Fruit fly (Drosophila melanogaster): ENCODE results near the gene CG33932.

The CG33932 gene

dm6 chrX:19735270-19735669 lies 9.0 kb upstream of the CG33932 start, which contains the start of gene CG14234:
Gene CG14234 (plus strand): TSS chrX:19735570.
- TF ChIP-seq CG8478 (optimal IDR thresholded peaks at IDR 0.05) (no peak), CTCF (optimal IDR thresholded peaks at IDR 0.05) (no peak)

- TF ChIP-seq CTCF (optimal IDR thresholded peaks at IDR 0.05) (no peak), CG8478 (optimal IDR thresholded peaks at IDR 0.05) (no peak)
Measured at dm6 chrX:19737872-19738271, 6.4 kb upstream of the CG33932 start.

- TF ChIP-seq CTCF (optimal IDR thresholded peaks at IDR 0.05) (no peak), CG8478 (optimal IDR thresholded peaks at IDR 0.05) (no peak)
Measured at dm6 chrX:19745908-19746604, 1.8 kb downstream of the CG33932 start, which contains the start of gene parvin. Gene parvin (plus strand): TSS chrX:19746041.

- TF ChIP-seq CTCF (optimal IDR thresholded peaks at IDR 0.05) (no peak), CG8478 (optimal IDR thresholded peaks at IDR 0.05) (no peak)
Measured at dm6 chrX:19748014-19748413, 3.8 kb downstream of the CG33932 start, which contains the start of gene Alr. Gene Alr (plus strand): TSS chrX:19748314.

- TF ChIP-seq CG8478 (optimal IDR thresholded peaks at IDR 0.05) (no peak), CTCF (optimal IDR thresholded peaks at IDR 0.05) (peak in 1 of 2 experiments; percentile 37)
Measured at dm6 chrX:19748565-19748964, 4.3 kb downstream of the CG33932 start.

- TF ChIP-seq CG8478 (optimal IDR thresholded peaks at IDR 0.05): no peak
- no peak for TF ChIP-seq CTCF (optimal IDR thresholded peaks at IDR 0.05)
Measured at dm6 chrX:19750626-19751149, 6.5 kb downstream of the CG33932 start, which contains the start of gene Abcd3. Gene Abcd3 (plus strand): TSS chrX:19750770.

- TF ChIP-seq CTCF (optimal IDR thresholded peaks at IDR 0.05): no peak
- no peak for TF ChIP-seq CG8478 (optimal IDR thresholded peaks at IDR 0.05)
Measured at dm6 chrX:19752344-19752743, 8.1 kb downstream of the CG33932 start.

DNA sequence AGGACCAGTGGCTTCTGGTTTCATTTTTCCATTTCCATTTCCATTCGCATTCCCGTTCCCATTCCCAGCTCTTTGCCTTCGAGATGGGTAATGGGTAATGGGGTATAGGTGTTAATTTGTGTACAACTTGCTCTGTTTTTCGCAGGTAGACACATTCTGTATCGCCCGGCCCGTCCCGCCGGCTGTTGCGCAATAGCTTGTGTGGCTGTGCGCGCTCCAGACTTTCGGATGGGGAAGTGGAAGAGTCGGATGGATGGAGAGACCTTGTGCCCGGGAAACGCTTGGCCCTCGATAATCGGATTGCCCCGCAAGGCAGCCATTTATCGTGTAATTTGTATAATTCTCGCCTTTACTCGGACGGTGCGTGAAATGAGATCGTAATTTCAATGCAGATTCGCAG lies 9.5 kb downstream of the CG33932 start:
- TF ChIP-seq CTCF (optimal IDR thresholded peaks at IDR 0.05) (no peak), CG8478 (optimal IDR thresholded peaks at IDR 0.05) (no peak)

dm6 chrX:19754152-19754579 lies 9.9 kb downstream of the CG33932 start:
- TF ChIP-seq CTCF (optimal IDR thresholded peaks at IDR 0.05) (no peak), CG8478 (optimal IDR thresholded peaks at IDR 0.05) (no peak)

- TF ChIP-seq CTCF (optimal IDR thresholded peaks at IDR 0.05) (no peak), CG8478 (optimal IDR thresholded peaks at IDR 0.05) (no peak)
Measured at dm6 chrX:19754705-19755403, 10.6 kb downstream of the CG33932 start.

DNA sequence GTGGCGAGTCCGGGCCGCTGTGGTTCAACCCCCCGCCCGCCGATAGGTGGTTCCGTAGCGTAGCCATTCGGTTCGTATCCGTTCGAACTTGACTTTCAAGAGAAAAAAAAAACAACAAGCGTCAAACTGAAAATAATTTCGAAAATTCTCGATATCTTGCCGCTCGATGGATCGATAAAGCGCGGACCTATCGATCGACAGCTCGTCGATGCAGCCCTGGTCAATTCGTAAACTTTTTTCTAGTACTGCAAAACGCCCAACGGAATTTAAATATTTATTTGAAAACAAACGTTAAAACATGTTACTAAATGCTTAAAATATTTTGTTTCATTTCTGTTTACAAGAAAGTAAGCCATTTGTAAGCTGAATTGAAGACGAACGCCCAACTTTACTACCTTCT lies 17.9 kb downstream of the CG33932 start:
- TF ChIP-seq CG8478 (optimal IDR thresholded peaks at IDR 0.05): no peak
- peak in 1 of 2 experiments; percentile 22 for TF ChIP-seq CTCF (optimal IDR thresholded peaks at IDR 0.05)

dm6 chrX:19763440-19764002 lies 19.3 kb downstream of the CG33932 start:
- TF ChIP-seq CTCF (optimal IDR thresholded peaks at IDR 0.05) (no peak), CG8478 (optimal IDR thresholded peaks at IDR 0.05) (no peak)

DNA sequence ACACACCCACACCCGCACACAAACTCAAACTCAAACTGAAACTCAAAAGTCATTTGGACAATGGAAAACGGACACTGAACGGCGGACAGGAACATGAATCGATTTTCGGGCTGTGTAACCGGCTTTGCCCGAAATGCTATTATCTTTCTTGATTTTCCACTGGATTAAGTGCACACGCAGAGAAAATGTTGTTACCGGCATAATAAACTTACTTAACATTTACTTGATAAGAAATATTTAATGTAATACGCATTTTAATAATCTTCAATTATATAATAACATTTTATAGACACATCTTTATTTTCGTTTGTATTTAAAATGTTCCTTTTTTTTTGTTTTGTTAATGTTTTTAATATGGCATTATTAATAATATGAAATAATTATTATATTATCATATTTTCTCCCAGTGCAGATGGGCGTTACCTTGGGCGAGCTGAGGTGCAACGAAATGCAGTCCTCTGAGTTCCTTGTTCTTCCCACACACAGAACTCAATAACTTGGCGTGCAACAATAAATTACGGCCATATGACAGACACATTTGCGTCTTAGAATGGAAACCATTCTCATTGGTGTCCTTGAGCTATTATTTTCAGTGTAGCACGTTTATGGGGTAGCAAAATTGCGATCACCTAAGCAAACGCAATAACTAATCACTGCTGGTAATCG lies 20.7 kb downstream of the CG33932 start, which contains the start of gene CG12702:
Gene CG12702, minus strand, starts transcription at position 51 of the 666 bp plus-strand sequence.
- TF ChIP-seq CTCF (optimal IDR thresholded peaks at IDR 0.05) (no peak), CG8478 (optimal IDR thresholded peaks at IDR 0.05) (no peak)

dm6 chrX:19765490-19766212 lies 21.4 kb downstream of the CG33932 start:
- no peak for TF ChIP-seq CG8478 (optimal IDR thresholded peaks at IDR 0.05)
- TF ChIP-seq CTCF (optimal IDR thresholded peaks at IDR 0.05): no peak

All from S2 (cell line).